Worm (Caenorhabditis elegans) whole organism, mixed stage, embryonic: ENCODE data around the gene tbx-38.

Experiments
- M03D4.4 ChIP-seq: sonication (generic microtip); optimal IDR thresholded peaks from 2 replicates; lab custom pipeline; 2017; ENCODE audit warnings: mild to moderate bottlenecking, missing genetic modification characterization, missing compliant biosample characterization
- blmp-1 ChIP-seq: fragments of 150-350 bp; optimal IDR thresholded peaks from 2 replicates; lab custom pipeline; 2014; ENCODE audit warnings: missing biosample characterization, missing genetic modification characterization
- ceh-39 ChIP-seq: fragments of 150-350 bp; optimal IDR thresholded peaks from 2 replicates; lab custom pipeline; 2014; ENCODE audit warnings: missing biosample characterization, missing genetic modification characterization
- ceh-83 ChIP-seq: fragments of 200-800 bp; sonication (Bioruptor generic); optimal IDR thresholded peaks from 2 replicates; lab custom pipeline; 2018; ENCODE audit warnings: mild to moderate bottlenecking, missing genetic modification characterization, missing compliant biosample characterization
- ces-1 ChIP-seq: fragments of 150-350 bp; optimal IDR thresholded peaks from 2 replicates; lab custom pipeline; 2014; ENCODE audit warnings: missing biosample characterization, missing genetic modification reagents, missing genetic modification characterization
- cnd-1 ChIP-seq: fragments of 200-800 bp; sonication (Bioruptor generic); optimal IDR thresholded peaks from 2 replicates; lab custom pipeline; 2018; ENCODE audit warnings: mild to moderate bottlenecking, missing genetic modification characterization, missing compliant biosample characterization
- elt-1 ChIP-seq: sonication (generic microtip); optimal IDR thresholded peaks from 2 replicates; lab custom pipeline; 2017; ENCODE audit warnings: missing genetic modification characterization, mild to moderate bottlenecking, missing compliant biosample characterization, antibody characterized with exemption, moderate library complexity, borderline replicate concordance; ENCODE audit not compliant: insufficient read depth
- elt-3 ChIP-seq: fragments of 150-350 bp; optimal IDR thresholded peaks from 2 replicates; lab custom pipeline; 2014; ENCODE audit warnings: missing biosample characterization, missing genetic modification characterization
- flh-1 ChIP-seq: fragments of 200-800 bp; sonication (Bioruptor generic); optimal IDR thresholded peaks from 2 replicates; lab custom pipeline; 2018; ENCODE audit warnings: mild to moderate bottlenecking, missing genetic modification characterization, moderate library complexity, missing compliant biosample characterization
- ham-2 ChIP-seq: fragments of 200-800 bp; sonication (Bioruptor generic); optimal IDR thresholded peaks from 2 replicates; lab custom pipeline; 2018; ENCODE audit warnings: mild to moderate bottlenecking, missing genetic modification characterization, missing compliant biosample characterization
- hlh-1 ChIP-seq: fragments of 150-350 bp; optimal IDR thresholded peaks from 2 replicates; lab custom pipeline; 2014; ENCODE audit warnings: missing biosample characterization, missing genetic modification reagents, missing genetic modification characterization
- lin-13 ChIP-seq: fragments of 150-350 bp; optimal IDR thresholded peaks from 2 replicates; lab custom pipeline; 2014; ENCODE audit warnings: missing biosample characterization, missing genetic modification characterization
- lin-32 ChIP-seq: fragments of 200-800 bp; sonication (Bioruptor generic); optimal IDR thresholded peaks from 2 replicates; lab custom pipeline; 2018; ENCODE audit warnings: mild to moderate bottlenecking, missing genetic modification characterization, missing compliant biosample characterization
- mab-5 ChIP-seq: fragments of 150-350 bp; optimal IDR thresholded peaks from 2 replicates; lab custom pipeline; 2014; ENCODE audit warnings: missing biosample characterization, missing genetic modification characterization
- mep-1 ChIP-seq: fragments of 150-350 bp; optimal IDR thresholded peaks from 2 replicates; lab custom pipeline; 2017; ENCODE audit warnings: missing biosample characterization, missing genetic modification reagents, missing genetic modification characterization, inconsistent platforms
- mls-2 ChIP-seq: sonication (generic microtip); optimal IDR thresholded peaks from 2 replicates; lab custom pipeline; 2016; ENCODE audit warnings: mild to moderate bottlenecking, missing genetic modification characterization, moderate library complexity, missing compliant biosample characterization
- nhr-2 ChIP-seq: fragments of 150-350 bp; optimal IDR thresholded peaks from 2 replicates; lab custom pipeline; 2014; ENCODE audit warnings: missing biosample characterization, missing genetic modification characterization
- nhr-237 ChIP-seq: fragments of 150-350 bp; optimal IDR thresholded peaks from 2 replicates; lab custom pipeline; 2014; ENCODE audit warnings: missing biosample characterization, missing genetic modification characterization
- nhr-28 ChIP-seq: fragments of 150-350 bp; optimal IDR thresholded peaks from 2 replicates; lab custom pipeline; 2014; ENCODE audit warnings: missing biosample characterization, missing genetic modification characterization
- nhr-76 ChIP-seq: sonication (generic microtip); optimal IDR thresholded peaks from 2 replicates; lab custom pipeline; 2017; ENCODE audit warnings: missing biosample characterization, missing genetic modification characterization
- pha-4 ChIP-seq: fragments of 150-350 bp; optimal IDR thresholded peaks from 2 replicates; lab custom pipeline; 2018; ENCODE audit warnings: missing biosample characterization, missing genetic modification reagents, missing genetic modification characterization
- snpc-4 ChIP-seq: fragments of 150-350 bp; optimal IDR thresholded peaks from 2 replicates; lab custom pipeline; 2014; ENCODE audit warnings: missing biosample characterization, missing genetic modification characterization
- sptf-1 ChIP-seq: sonication (generic microtip); optimal IDR thresholded peaks from 2 replicates; lab custom pipeline; 2017; ENCODE audit warnings: mild to moderate bottlenecking, missing genetic modification characterization, moderate library complexity, missing compliant biosample characterization
- tbx-8 ChIP-seq: fragments of 200-800 bp; sonication (Bioruptor generic); optimal IDR thresholded peaks from 2 replicates; lab custom pipeline; 2018; ENCODE audit warnings: mild to moderate bottlenecking, missing genetic modification characterization, moderate library complexity, missing compliant biosample characterization
- unc-39 ChIP-seq: fragments of 150-350 bp; optimal IDR thresholded peaks from 2 replicates; lab custom pipeline; 2014; ENCODE audit warnings: missing biosample characterization, missing genetic modification characterization
- unc-62 ChIP-seq: fragments of 150-350 bp; optimal IDR thresholded peaks from 2 replicates; lab custom pipeline; 2014; ENCODE audit warnings: missing biosample characterization, missing genetic modification reagents, missing genetic modification characterization
- zip-8 ChIP-seq: fragments of 150-350 bp; optimal IDR thresholded peaks from 2 replicates; lab custom pipeline; 2014; ENCODE audit warnings: missing biosample characterization, missing genetic modification characterization
- ztf-11 ChIP-seq: fragments of 150-350 bp; optimal IDR thresholded peaks from 2 replicates; lab custom pipeline; 2014; ENCODE audit warnings: missing biosample characterization, missing genetic modification characterization

Gene tbx-38

DNA sequence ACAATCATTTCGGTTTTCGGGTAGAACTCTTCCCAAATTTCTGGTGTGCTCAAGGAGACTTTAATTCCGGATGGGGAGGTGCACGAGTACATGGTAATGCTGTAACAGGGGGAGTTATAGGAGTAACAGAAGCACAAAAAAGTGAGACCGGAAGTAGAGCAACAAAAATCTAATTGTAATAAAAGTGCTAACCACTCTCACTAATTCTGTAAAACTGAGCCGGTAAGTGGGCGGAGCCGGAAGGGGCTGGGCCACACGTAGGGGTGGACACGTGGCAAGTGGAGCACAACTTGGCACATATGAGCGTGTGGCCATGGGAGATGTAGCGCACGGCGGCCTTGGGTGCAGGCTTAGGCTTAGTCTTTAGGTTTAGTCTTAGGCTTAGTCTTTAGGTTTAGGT, at the start of gene tbx-38:
tbx-38 (minus strand) TSS at position 101 of the 400 bp plus-strand sequence.
- TF ChIP-seq pha-4 (tag; lab: Kevin White, UChicago) (no peak), mls-2 (no peak), unc-39 (tag; lab: Kevin White, UChicago) (no peak), nhr-28 (no peak)

DNA sequence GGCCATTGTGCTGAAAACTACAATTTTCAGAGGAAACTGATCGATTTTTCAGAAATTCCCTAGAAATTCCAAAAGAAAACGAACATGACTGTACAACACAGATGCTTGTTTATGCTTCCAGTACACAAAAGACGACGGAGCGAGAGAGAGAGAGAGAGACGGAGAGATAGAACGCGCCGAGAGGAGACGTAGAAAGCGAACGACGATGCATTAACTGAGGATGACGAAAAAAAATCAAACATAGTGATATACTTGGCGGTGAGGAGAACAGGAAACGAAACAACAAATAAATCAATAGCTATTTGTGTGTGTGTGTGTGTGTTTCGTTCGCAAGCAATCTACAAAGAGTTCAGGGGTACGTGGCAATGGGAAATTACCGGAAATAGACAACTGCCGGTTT, 48.9 kb upstream of the tbx-38 start:
- TF ChIP-seq hlh-1 (tag; lab: Kevin White, UChicago), result peak; percentile 9
- TF ChIP-seq lin-32 (GFP tag; lab: Kevin White, UChicago), result no peak
- no peak for TF ChIP-seq elt-1 (tag; lab: Kevin White, UChicago)
- no peak for TF ChIP-seq mls-2

DNA sequence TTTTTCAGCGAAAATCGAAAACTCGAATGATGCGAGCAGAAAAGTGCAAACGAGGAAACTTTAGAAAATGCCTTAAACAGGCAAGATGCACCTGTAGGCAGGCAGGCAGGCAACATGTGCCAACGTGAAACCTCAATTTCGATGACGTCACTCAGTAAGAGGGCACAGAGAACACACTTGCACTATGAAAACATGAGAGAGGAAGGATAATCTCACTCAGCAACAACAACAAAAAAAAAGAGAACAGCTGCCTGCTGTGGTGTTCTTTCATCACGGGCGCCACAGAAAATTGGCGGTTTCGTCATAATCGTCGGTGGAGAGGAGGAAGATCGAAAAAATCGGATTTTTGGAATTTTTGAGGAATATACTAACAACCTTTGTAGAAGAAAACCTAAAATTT, 48.3 kb upstream of the tbx-38 start:
- TF ChIP-seq hlh-1 (tag; lab: Kevin White, UChicago) (peak; percentile 27), ceh-83 (GFP tag; lab: Kevin White, UChicago) (no peak), sptf-1 (peak; percentile 22)

DNA sequence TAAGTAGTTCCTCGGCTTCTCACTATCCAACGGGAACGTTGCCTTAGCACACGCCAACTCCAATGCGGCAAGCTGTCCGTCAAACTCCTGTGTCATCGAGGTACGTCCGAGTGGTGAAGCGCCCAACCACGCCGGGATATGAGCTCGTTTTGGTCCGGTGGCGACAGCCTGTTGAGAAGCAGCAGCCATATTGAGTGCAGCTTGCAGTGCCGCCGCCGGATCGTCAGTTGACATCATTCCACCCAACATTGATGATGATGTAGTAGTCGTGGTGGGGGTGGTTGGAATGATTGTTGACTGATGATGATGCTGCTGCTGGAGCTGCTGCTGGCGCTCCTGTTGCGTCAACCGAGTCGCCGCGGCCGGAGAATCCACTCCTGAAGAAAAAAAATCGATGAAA, 47.6 kb upstream of the tbx-38 start:
- no peak for TF ChIP-seq flh-1 (GFP tag; lab: Kevin White, UChicago)
- no peak for TF ChIP-seq M03D4.4 (tag; lab: Kevin White, UChicago)
- TF ChIP-seq zip-8, result no peak
- TF ChIP-seq mab-5 (tag; lab: Kevin White, UChicago), result no peak

DNA sequence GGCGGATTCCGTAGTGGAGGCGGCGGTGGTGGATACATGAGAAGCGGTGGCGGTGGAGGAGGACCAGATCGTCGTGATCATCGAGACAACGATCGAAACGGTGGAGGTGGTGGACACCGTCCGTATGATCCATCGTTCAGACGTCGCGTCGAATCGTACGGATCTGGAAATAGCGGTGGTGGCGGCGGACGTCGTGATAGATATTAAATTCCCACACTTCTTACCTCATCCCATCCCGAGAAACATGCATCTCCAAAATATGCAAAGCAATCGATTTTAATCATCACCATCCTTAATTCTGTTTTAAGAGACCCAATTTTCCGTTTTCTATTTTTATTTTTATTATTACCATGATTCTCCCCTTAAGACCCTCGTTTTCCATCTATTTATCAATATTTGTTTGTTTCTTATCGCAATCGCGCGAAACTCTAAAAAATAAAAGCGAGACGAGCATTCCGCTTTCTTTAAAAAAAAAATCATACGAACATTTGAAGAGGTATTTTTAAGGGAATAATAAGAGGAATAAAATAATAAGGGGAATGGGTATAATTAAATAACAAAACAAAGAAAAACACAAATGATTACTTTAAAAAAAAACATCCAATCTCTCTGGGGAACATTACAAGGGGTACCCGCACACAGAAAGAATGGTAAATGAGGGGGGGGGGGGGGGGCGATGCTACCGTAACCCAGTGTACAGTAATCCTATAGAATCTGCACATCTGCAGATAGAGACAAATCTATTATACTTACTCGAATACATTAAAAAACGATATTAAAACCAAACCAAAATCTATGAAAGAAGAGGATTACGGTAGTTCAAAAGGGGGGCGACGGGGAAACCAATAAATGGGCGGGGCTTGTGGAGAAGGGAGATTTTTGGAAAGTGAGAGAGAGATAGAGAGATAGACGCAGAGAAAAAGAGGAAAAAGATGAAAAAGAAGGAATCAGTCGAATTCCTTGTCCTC, 44.9 kb upstream of the tbx-38 start:
- TF ChIP-seq ces-1 (GFP tag; lab: Kevin White, UChicago) (no peak), sptf-1 (peak; percentile 52)

DNA sequence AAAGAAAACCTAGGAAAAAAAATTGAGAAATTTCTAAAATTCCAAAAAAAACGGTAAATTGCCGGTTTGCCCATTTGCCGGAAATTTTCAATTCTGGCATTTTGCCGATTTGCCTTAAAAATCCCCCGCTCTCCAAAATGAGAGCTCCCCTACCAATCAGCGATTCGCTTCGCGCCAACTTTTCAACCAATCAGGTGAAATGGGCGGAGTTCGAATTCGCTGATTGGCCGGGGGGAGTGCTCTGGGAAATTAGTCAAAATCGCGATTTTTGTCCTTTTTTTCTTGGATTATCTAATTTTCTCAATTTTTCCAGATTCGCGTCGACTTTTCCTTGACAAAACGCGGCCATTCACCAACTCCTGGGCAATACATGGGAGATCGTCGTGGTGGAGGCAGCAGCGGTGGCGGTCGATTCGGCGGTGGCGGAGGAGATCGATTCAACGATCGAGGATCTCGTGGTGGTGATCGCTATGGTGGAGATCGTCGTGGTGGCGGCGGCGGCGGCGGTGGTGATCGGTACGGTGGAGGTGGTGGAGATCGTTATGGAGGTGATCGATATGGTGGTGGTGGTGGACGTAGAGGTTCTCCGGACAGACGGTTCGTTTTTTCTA, 43.8 kb upstream of the tbx-38 start:
- no peak for TF ChIP-seq ces-1 (GFP tag; lab: Kevin White, UChicago)
- TF ChIP-seq elt-3 (tag; lab: Kevin White, UChicago), result no peak
- no peak for TF ChIP-seq mls-2
- TF ChIP-seq zip-8, result no peak
- no peak for TF ChIP-seq ham-2 (GFP tag; lab: Kevin White, UChicago)
- no peak for TF ChIP-seq mep-1 (tag; lab: Kevin White, UChicago)
- TF ChIP-seq nhr-76 (tag; lab: Kevin White, UChicago), result no peak
- no peak for TF ChIP-seq tbx-8
- TF ChIP-seq ceh-39, result no peak
- no peak for TF ChIP-seq snpc-4 (tag; lab: Kevin White, UChicago)
- TF ChIP-seq cnd-1 (tag; lab: Kevin White, UChicago), result no peak
- TF ChIP-seq blmp-1, result no peak
- no peak for TF ChIP-seq unc-39 (tag; lab: Kevin White, UChicago)
- no peak for TF ChIP-seq ztf-11 (tag; lab: Kevin White, UChicago)
- TF ChIP-seq unc-62 (GFP tag; lab: Kevin White, UChicago), result no peak
- TF ChIP-seq nhr-237 (tag; lab: Kevin White, UChicago), result no peak
- TF ChIP-seq nhr-2 (tag; lab: Kevin White, UChicago), result no peak
- no peak for TF ChIP-seq sptf-1
- TF ChIP-seq lin-13, result no peak
- TF ChIP-seq, all 35 proteins: peak for 0

DNA sequence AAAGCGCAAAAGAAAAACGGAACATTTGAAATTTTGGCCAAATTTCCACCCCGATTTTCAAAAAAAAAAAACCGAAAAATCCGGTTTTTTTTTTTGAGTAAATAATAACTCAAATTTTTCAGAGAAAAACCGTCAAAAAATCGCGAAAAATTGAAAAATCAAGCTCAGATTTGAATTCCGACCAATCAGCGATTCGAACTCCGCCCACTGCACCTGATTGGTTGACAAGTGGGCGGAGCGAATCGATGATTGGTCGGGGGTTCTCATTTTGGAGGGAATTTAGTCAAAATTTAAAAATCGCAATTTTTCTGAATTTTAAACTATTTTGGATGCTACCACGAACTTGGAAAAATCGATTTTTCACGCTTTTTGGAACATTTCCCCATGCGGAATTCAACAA, 43.2 kb upstream of the tbx-38 start:
- TF ChIP-seq ztf-11 (tag; lab: Kevin White, UChicago) (no peak), mab-5 (tag; lab: Kevin White, UChicago) (no peak), cnd-1 (tag; lab: Kevin White, UChicago) (no peak), ceh-39 (no peak), mep-1 (tag; lab: Kevin White, UChicago) (no peak)
- TF ChIP-seq, all 35 proteins: peak for 0
